Worm (Caenorhabditis elegans) whole organism, young adult: ENCODE results near the gene R148.3.

ENCODE experiments used
- F52B5.7 ChIP-seq: sonication (generic microtip); optimal IDR thresholded peaks from 2 replicates; lab custom pipeline; 2016; ENCODE audit warnings: mild to moderate bottlenecking, missing genetic modification characterization, missing compliant biosample characterization
- Y67H2A.10 ChIP-seq: fragments of 200-800 bp; sonication (Bioruptor generic); conservative IDR thresholded peaks from 2 replicates; pipeline ENCODE4 v1.3.6; 2022; ENCODE audit warnings: missing genetic modification reagents, missing genetic modification characterization, missing compliant biosample characterization
- aptf-2 ChIP-seq: fragments of 200-800 bp; sonication (Bioruptor generic); conservative IDR thresholded peaks from 2 replicates; pipeline ENCODE4 v1.3.6; 2022; ENCODE audit warnings: missing genetic modification reagents, missing genetic modification characterization, missing compliant biosample characterization
- dox-1 ChIP-seq: fragments of 200-800 bp; sonication (Bioruptor generic); IDR thresholded peaks from 2 replicates; pipeline ENCODE4 v1.3.6; 2022; ENCODE audit warnings: missing genetic modification reagents, missing genetic modification characterization, missing compliant biosample characterization
- dpl-1 ChIP-seq: fragments of 150-350 bp; optimal IDR thresholded peaks from 2 replicates; lab custom pipeline; 2014; ENCODE audit warnings: missing biosample characterization, missing genetic modification reagents, missing genetic modification characterization
- hsf-1 ChIP-seq: fragments of 200-800 bp; sonication (Bioruptor generic); IDR thresholded peaks from 2 replicates; pipeline ENCODE4 v1.3.6; 2022; ENCODE audit warnings: missing genetic modification reagents, missing genetic modification characterization, missing compliant biosample characterization
- nfya-2 ChIP-seq: fragments of 200-800 bp; sonication (Bioruptor generic); IDR thresholded peaks from 2 replicates; pipeline ENCODE4 v1.3.6; 2022; ENCODE audit warnings: missing genetic modification reagents, missing genetic modification characterization, missing compliant biosample characterization
- zfh-2 ChIP-seq: fragments of 200-800 bp; sonication (Bioruptor generic); conservative IDR thresholded peaks from 2 replicates; pipeline ENCODE4 v1.3.6; 2022; ENCODE audit warnings: missing genetic modification reagents, missing genetic modification characterization, missing compliant biosample characterization

DNA sequence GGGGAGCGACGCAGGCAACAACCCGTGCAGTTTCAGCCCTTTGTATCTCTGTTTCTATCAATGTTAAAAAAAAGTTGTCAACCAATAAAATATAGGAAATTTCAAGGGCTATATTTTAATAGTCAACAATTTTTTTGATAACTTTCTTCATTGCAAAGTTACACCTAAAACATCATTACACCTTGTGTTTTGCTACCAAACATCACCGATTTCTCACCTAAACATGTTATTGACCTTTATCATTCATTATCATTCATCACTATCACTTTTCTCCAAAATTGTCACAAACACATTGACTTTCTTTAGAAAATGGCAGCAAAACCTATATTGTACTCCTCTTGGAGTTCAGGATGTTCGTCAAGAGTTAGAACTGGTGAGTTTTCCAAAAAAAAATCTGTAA is 46.1 kb upstream of the R148.3 start, which contains the start of gene Y53G8B.1:
- TF ChIP-seq nfya-2 (GFP tag; lab: Robert Waterston, UW): no peak
- TF ChIP-seq hsf-1 (GFP tag; lab: Robert Waterston, UW): no peak
- no peak for TF ChIP-seq dpl-1
- no peak for TF ChIP-seq dox-1 (GFP tag; lab: Robert Waterston, UW)
- no peak for TF ChIP-seq F52B5.7 (tag; lab: Kevin White, UChicago)
- TF ChIP-seq zfh-2 (GFP tag; lab: Robert Waterston, UW): no peak
- no peak for TF ChIP-seq Y67H2A.10 (GFP tag; lab: Robert Waterston, UW)
- no peak for TF ChIP-seq aptf-2 (GFP tag; lab: Robert Waterston, UW)
